Fruit fly (Drosophila melanogaster): Measurements from ENCODE around the gene emc.

Gene emc

DNA sequence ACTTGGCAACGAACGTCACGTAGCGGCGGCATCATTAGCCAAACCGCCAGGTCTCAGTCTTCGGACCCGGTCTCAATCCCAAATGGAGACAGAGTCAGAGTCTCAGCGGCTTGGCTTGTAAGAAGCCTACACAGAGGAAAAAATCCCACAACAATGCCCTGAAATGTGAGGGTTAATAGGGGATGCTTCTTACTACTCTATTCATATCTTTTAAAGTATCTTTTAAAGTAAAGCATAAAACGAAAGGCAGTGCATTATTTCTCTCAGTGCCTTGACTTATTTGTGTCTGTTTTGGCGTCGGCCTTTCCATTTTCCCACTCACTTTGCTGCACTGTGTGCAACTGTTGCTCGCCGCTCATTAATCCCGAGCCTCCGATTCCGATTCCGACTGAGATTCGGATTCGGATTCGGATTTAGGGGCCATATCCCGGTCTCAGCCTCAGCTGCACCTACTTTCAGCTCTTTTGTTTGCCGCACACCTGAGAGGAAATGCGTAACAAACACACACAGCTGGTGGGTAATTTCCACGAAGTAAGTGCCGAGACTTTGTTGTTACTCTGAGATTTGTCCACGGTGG lies 13.2 kb downstream of the emc start (continued):
- TF ChIP-seq fru (optimal IDR thresholded peaks at IDR 0.05), result no peak
- no peak for TF ChIP-seq rib (GFP tag; IDR thresholded peaks at IDR 0.05)
- peak; percentile 13 for TF ChIP-seq gro (GFP tag; optimal IDR thresholded peaks at IDR 0.05)
- peak; percentile 49 for TF ChIP-seq sqz (GFP tag; optimal IDR thresholded peaks at IDR 0.05)
- TF ChIP-seq Doc2 (GFP tag; IDR thresholded peaks at IDR 0.05), result peak; percentile 58; the same call in 1 of the 2 replicates
- TF ChIP-seq Meics (GFP tag; optimal IDR thresholded peaks at IDR 0.05), result peak; percentile 49
- TF ChIP-seq ato (GFP tag; IDR thresholded peaks at IDR 0.05; ENCODE audit: partially characterized antibody), result no peak
- 0 out of 3 replicates have a peak, but pooled peaks have one; percentile 36 for TF ChIP-seq C15 (GFP tag; IDR thresholded peaks at IDR 0.05)
- no peak for TF ChIP-seq schlank (tag; optimal IDR thresholded peaks at IDR 0.05)
- TF ChIP-seq Sin3A (optimal IDR thresholded peaks at IDR 0.05), result no peak
- TF ChIP-seq Vsx1 (GFP tag; optimal IDR thresholded peaks at IDR 0.05), result peak; percentile 51
- TF ChIP-seq Mad (GFP tag; optimal IDR thresholded peaks at IDR 0.05), result peak; percentile 81
- TF ChIP-seq CG4328 (GFP tag; optimal IDR thresholded peaks at IDR 0.05), result no peak
- peak; percentile 20 for TF ChIP-seq CG10274 (GFP tag; optimal IDR thresholded peaks at IDR 0.05)
- TF ChIP-seq ttk (GFP tag; IDR thresholded peaks at IDR 0.05), result peak; percentile 89
- TF ChIP-seq CG8281 (tag; optimal IDR thresholded peaks at IDR 0.05), result peak; percentile 37
- peak; percentile 72 for TF ChIP-seq shn (GFP tag; optimal IDR thresholded peaks at IDR 0.05)
- TF ChIP-seq CG10979 (tag; optimal IDR thresholded peaks at IDR 0.05), result peak; percentile 87
- no peak for TF ChIP-seq Hr39 (optimal IDR thresholded peaks at IDR 0.05)
- TF ChIP-seq Antp (GFP tag; optimal IDR thresholded peaks at IDR 0.05), result peak; percentile 56
- 0 out of 3 replicates have a peak, but pooled peaks have one; percentile 31 for TF ChIP-seq z (GFP tag; IDR thresholded peaks at IDR 0.05)
- peak; percentile 71 for TF ChIP-seq CoRest (tag; optimal IDR thresholded peaks at IDR 0.05)
- TF ChIP-seq Bdp1 (GFP tag; optimal IDR thresholded peaks at IDR 0.05), result peak; percentile 63
- peak; percentile 43; the same call in 1 of the 3 replicates for TF ChIP-seq CG6175 (GFP tag; IDR thresholded peaks at IDR 0.05)
- TF ChIP-seq Gug (GFP tag; IDR thresholded peaks at IDR 0.05), result peak; percentile 83
- no peak for TF ChIP-seq Dip2 (GFP tag; IDR thresholded peaks at IDR 0.05)
- TF ChIP-seq dm (GFP tag; optimal IDR thresholded peaks at IDR 0.05), result peak; percentile 55
- peak; percentile 80 for TF ChIP-seq CG30431 (GFP tag; optimal IDR thresholded peaks at IDR 0.05)
- TF ChIP-seq Scr (GFP tag; IDR thresholded peaks at IDR 0.05; ENCODE audit: partially characterized antibody), result no peak
- TF ChIP-seq CG4617 (GFP tag; optimal IDR thresholded peaks at IDR 0.05; ENCODE audit: borderline replicate concordance), result peak; percentile 36
- peak; percentile 46 for TF ChIP-seq Jarid2 (GFP tag; optimal IDR thresholded peaks at IDR 0.05)
- peak; percentile 48 for TF ChIP-seq al (GFP tag; IDR thresholded peaks at IDR 0.05)
- peak; percentile 88; the same call in 2 of the 3 replicates for TF ChIP-seq CG3726 (GFP tag; IDR thresholded peaks at IDR 0.05)
- TF ChIP-seq CG15601 (tag; optimal IDR thresholded peaks at IDR 0.05), result peak; percentile 63
- peak; percentile 87 for TF ChIP-seq CG32767 (GFP tag; IDR thresholded peaks at IDR 0.05)
- TF ChIP-seq wdn (GFP tag; IDR thresholded peaks at IDR 0.05), result peak; percentile 29; the same call in 1 of the 2 replicates
- no peak for TF ChIP-seq CG7987 (GFP tag; optimal IDR thresholded peaks at IDR 0.05)
- peak; percentile 69 for TF ChIP-seq CG12769 (tag; optimal IDR thresholded peaks at IDR 0.05)
- TF ChIP-seq usp (GFP tag; optimal IDR thresholded peaks at IDR 0.05), result no peak
- TF ChIP-seq CG11085 (GFP tag; IDR thresholded peaks at IDR 0.05), result peak; percentile 53; the same call in 1 of the 2 replicates
- no peak for TF ChIP-seq Adf1 (GFP tag; IDR thresholded peaks at IDR 0.05)
- TF ChIP-seq tgo (GFP tag; IDR thresholded peaks at IDR 0.05), result peak; percentile 87
- peak; percentile 73 for TF ChIP-seq Asciz (GFP tag; optimal IDR thresholded peaks at IDR 0.05)
- TF ChIP-seq CG15479 (GFP tag; optimal IDR thresholded peaks at IDR 0.05), result no peak
- TF ChIP-seq Xrp1 (GFP tag; IDR thresholded peaks at IDR 0.05), result peak; percentile 93
- TF ChIP-seq E2f1 (GFP tag; IDR thresholded peaks at IDR 0.05), result peak; percentile 85
- no peak for TF ChIP-seq CG6791 (GFP tag; IDR thresholded peaks at IDR 0.05; ENCODE audit: partially characterized antibody)
- TF ChIP-seq ken (GFP tag; IDR thresholded peaks at IDR 0.05), result peak; percentile 91
- TF ChIP-seq twi (tag; optimal IDR thresholded peaks at IDR 0.05), result peak; percentile 63
- TF ChIP-seq croc (GFP tag; conservative IDR thresholded peaks at IDR 0.05), result peak; percentile 77
- TF ChIP-seq CG2202 (tag; optimal IDR thresholded peaks at IDR 0.05), result peak; percentile 80
